Fruit fly (Drosophila melanogaster) whole organism, embryonic: ENCODE results near the gene sra.

ENCODE experiments used
- ATbp ChIP-seq: fragments of 200-800 bp; sonication (Bioruptor generic); optimal IDR thresholded peaks from 2 replicates; lab custom pipeline; 2017; ENCODE audit warnings: missing biosample characterization, mild to moderate bottlenecking, missing genetic modification characterization, missing genetic modification reagents
- Abd-B ChIP-seq: fragments of 200-800 bp; sonication (Bioruptor generic); optimal IDR thresholded peaks from 2 replicates; lab custom pipeline; 2018; ENCODE audit warnings: missing biosample characterization, mild to moderate bottlenecking, missing genetic modification characterization, moderate library complexity
- B-H1 ChIP-seq: fragments of 200-800 bp; sonication (Bioruptor generic); IDR thresholded peaks from 3 replicates; pipeline ENCODE4 v1.3.6; 2022; ENCODE audit warnings: missing biosample characterization, missing genetic modification characterization
- C15 ChIP-seq: fragments of 200-800 bp; sonication (Bioruptor generic); IDR thresholded peaks from 3 replicates; pipeline ENCODE4 v1.3.6; 2022; ENCODE audit warnings: missing biosample characterization, missing genetic modification characterization
- CG10366 ChIP-seq: fragments of 200-800 bp; sonication (Bioruptor generic); IDR thresholded peaks from 2 replicates; pipeline ENCODE4 v1.3.6; 2022; ENCODE audit warnings: missing biosample characterization, missing genetic modification characterization
- CG10959 ChIP-seq: fragments of 200-800 bp; sonication (Bioruptor generic); IDR thresholded peaks from 2 replicates; pipeline ENCODE4 v1.3.6; 2022; ENCODE audit warnings: missing biosample characterization, missing genetic modification characterization
- CG11085 ChIP-seq: fragments of 200-800 bp; sonication (Bioruptor generic); IDR thresholded peaks from 2 replicates; pipeline ENCODE4 v1.3.6; 2022; ENCODE audit warnings: missing biosample characterization, missing genetic modification characterization
- CG11093 ChIP-seq: fragments of 200-800 bp; sonication (Bioruptor generic); IDR thresholded peaks from 3 replicates; pipeline ENCODE4 v1.3.6; 2022; ENCODE audit warnings: missing biosample characterization, missing genetic modification characterization
- CG13624 ChIP-seq: fragments of 200-800 bp; sonication (Bioruptor generic); optimal IDR thresholded peaks from 2 replicates; lab custom pipeline; 2016; ENCODE audit warnings: missing biosample characterization, missing genetic modification characterization
- CG1602 ChIP-seq: fragments of 200-800 bp; sonication (Bioruptor generic); optimal IDR thresholded peaks from 3 replicates; lab custom pipeline; 2016; ENCODE audit warnings: missing biosample characterization, missing genetic modification characterization
- CG17829 ChIP-seq: fragments of 200-800 bp; optimal IDR thresholded peaks from 2 replicates; lab custom pipeline; 2019; ENCODE audit warnings: missing biosample characterization, mild to moderate bottlenecking, missing genetic modification characterization, moderate library complexity
- CG18619 ChIP-seq: fragments of 200-800 bp; sonication (Bioruptor generic); optimal IDR thresholded peaks from 3 replicates; lab custom pipeline; 2017; ENCODE audit warnings: missing biosample characterization, mild to moderate bottlenecking, missing genetic modification characterization
- CG2120 ChIP-seq: fragments of 200-800 bp; sonication (Bioruptor generic); optimal IDR thresholded peaks from 3 replicates; lab custom pipeline; 2016; ENCODE audit warnings: missing biosample characterization, missing genetic modification characterization
- CG2875 ChIP-seq: fragments of 200-800 bp; sonication (Bioruptor generic); optimal IDR thresholded peaks from 2 replicates; lab custom pipeline; 2017; ENCODE audit warnings: missing biosample characterization, mild to moderate bottlenecking, missing genetic modification characterization, missing genetic modification reagents
- CG30020 ChIP-seq: fragments of 200-800 bp; optimal IDR thresholded peaks from 2 replicates; lab custom pipeline; 2019; ENCODE audit warnings: missing biosample characterization, mild to moderate bottlenecking, missing genetic modification characterization, moderate library complexity
- CG30403 ChIP-seq: fragments of 200-800 bp; sonication (Bioruptor generic); optimal IDR thresholded peaks from 3 replicates; lab custom pipeline; 2016; ENCODE audit warnings: missing biosample characterization, missing genetic modification characterization
- CG33213 ChIP-seq: fragments of 200-800 bp; sonication (Bioruptor generic); optimal IDR thresholded peaks from 3 replicates; lab custom pipeline; 2016; ENCODE audit warnings: missing biosample characterization, missing genetic modification characterization
- CG6654 ChIP-seq: fragments of 200-800 bp; sonication (Bioruptor generic); optimal IDR thresholded peaks from 2 replicates; lab custom pipeline; 2017; ENCODE audit warnings: missing biosample characterization, mild to moderate bottlenecking, missing genetic modification characterization
- CG6791 ChIP-seq: fragments of 200-800 bp; sonication (Bioruptor generic); IDR thresholded peaks from 3 replicates; pipeline ENCODE4 v1.3.6; 2022; ENCODE audit warnings: missing biosample characterization, missing genetic modification characterization; ENCODE audit not compliant: partially characterized antibody
- Camta ChIP-seq: fragments of 200-800 bp; sonication (Bioruptor generic); optimal IDR thresholded peaks from 2 replicates; lab custom pipeline; 2016; ENCODE audit warnings: missing biosample characterization, missing genetic modification characterization
- Chrac-16 ChIP-seq: fragments of 200-800 bp; sonication (Bioruptor generic); optimal IDR thresholded peaks from 3 replicates; lab custom pipeline; 2016; ENCODE audit warnings: missing biosample characterization, missing genetic modification characterization
- Fer3 ChIP-seq: fragments of 200-800 bp; sonication (Bioruptor generic); optimal IDR thresholded peaks from 2 replicates; lab custom pipeline; 2018; ENCODE audit warnings: missing biosample characterization, mild to moderate bottlenecking, missing genetic modification characterization, moderate library complexity
- HLH54F ChIP-seq: fragments of 200-800 bp; sonication (Bioruptor generic); optimal IDR thresholded peaks from 3 replicates; lab custom pipeline; 2016; ENCODE audit warnings: missing biosample characterization, missing genetic modification characterization
- Med ChIP-seq: fragments of 200-800 bp; sonication (Bioruptor generic); peaks from one replicate; lab custom pipeline; 2016; ENCODE audit warnings: missing biosample characterization, missing genetic modification characterization, mild to moderate bottlenecking, inconsistent platforms, moderate library complexity
- Mrtf ChIP-seq: fragments of 200-800 bp; sonication (Bioruptor generic); IDR thresholded peaks from 3 replicates; pipeline ENCODE4 v1.3.6; 2022; ENCODE audit warnings: missing biosample characterization, missing genetic modification characterization
- NC2β ChIP-seq: fragments of 200-800 bp; sonication (Bioruptor generic); optimal IDR thresholded peaks from 2 replicates; lab custom pipeline; 2016; ENCODE audit warnings: missing biosample characterization, missing genetic modification characterization
- Oli ChIP-seq: fragments of 200-800 bp; sonication (Bioruptor generic); optimal IDR thresholded peaks from 2 replicates; lab custom pipeline; 2018; ENCODE audit warnings: missing biosample characterization, mild to moderate bottlenecking, missing genetic modification characterization, moderate library complexity
- Ssrp ChIP-seq: fragments of 200-800 bp; sonication (Bioruptor generic); optimal IDR thresholded peaks from 2 replicates; lab custom pipeline; 2018; ENCODE audit warnings: missing biosample characterization, mild to moderate bottlenecking, missing genetic modification characterization, moderate library complexity
- Xbp1 ChIP-seq: fragments of 200-800 bp; sonication (Bioruptor generic); optimal IDR thresholded peaks from 3 replicates; lab custom pipeline; 2016; ENCODE audit warnings: missing biosample characterization, mild to moderate bottlenecking, missing genetic modification characterization
- ab ChIP-seq: fragments of 200-800 bp; sonication (Bioruptor generic); optimal IDR thresholded peaks from 2 replicates; lab custom pipeline; 2016; ENCODE audit warnings: missing biosample characterization, missing genetic modification characterization
- al ChIP-seq: fragments of 200-800 bp; sonication (Bioruptor generic); IDR thresholded peaks from 2 replicates; pipeline ENCODE4 v1.3.6; 2022; ENCODE audit warnings: missing biosample characterization, missing genetic modification characterization
- ato ChIP-seq: fragments of 200-800 bp; sonication (Bioruptor generic); IDR thresholded peaks from 2 replicates; pipeline ENCODE4 v1.3.6; 2022; ENCODE audit warnings: missing biosample characterization, missing genetic modification characterization; ENCODE audit not compliant: partially characterized antibody
- bowl ChIP-seq: fragments of 200-800 bp; sonication (Bioruptor generic); IDR thresholded peaks from 2 replicates; pipeline ENCODE4 v1.3.6; 2022; ENCODE audit warnings: missing biosample characterization, missing genetic modification characterization
- btn ChIP-seq: fragments of 200-800 bp; sonication (Bioruptor generic); optimal IDR thresholded peaks from 2 replicates; lab custom pipeline; 2016; ENCODE audit warnings: missing biosample characterization, missing genetic modification characterization
- cad ChIP-seq: fragments of >200 bp; optimal IDR thresholded peaks from 2 replicates; lab custom pipeline; 2017; ENCODE audit warnings: missing biosample characterization, missing genetic modification characterization
- ci ChIP-seq: fragments of 200-800 bp; sonication (Bioruptor generic); IDR thresholded peaks from 3 replicates; pipeline ENCODE4 v1.3.6; 2022; ENCODE audit warnings: missing biosample characterization, missing genetic modification characterization
- ems ChIP-seq: fragments of 200-800 bp; sonication (Bioruptor generic); optimal IDR thresholded peaks from 3 replicates; lab custom pipeline; 2016; ENCODE audit warnings: missing biosample characterization, missing genetic modification characterization
- esg ChIP-seq: fragments of 200-800 bp; sonication (Bioruptor generic); conservative IDR thresholded peaks from 2 replicates; pipeline ENCODE4 v1.3.6; 2022; ENCODE audit warnings: missing biosample characterization, missing genetic modification characterization
- gsb ChIP-seq: fragments of 200-800 bp; sonication (Bioruptor generic); IDR thresholded peaks from 2 replicates; pipeline ENCODE4 v1.3.6; 2022; ENCODE audit warnings: missing biosample characterization, missing genetic modification characterization
- hbn ChIP-seq: fragments of 200-800 bp; sonication (Bioruptor generic); IDR thresholded peaks from 2 replicates; pipeline ENCODE4 v1.3.6; 2022; ENCODE audit warnings: missing biosample characterization, missing genetic modification characterization; ENCODE audit not compliant: partially characterized antibody
- hth ChIP-seq: fragments of >200 bp; optimal IDR thresholded peaks from 2 replicates; lab custom pipeline; 2017; ENCODE audit warnings: inconsistent platforms
- jigr1 ChIP-seq: fragments of 200-800 bp; sonication (Bioruptor generic); IDR thresholded peaks from 3 replicates; pipeline ENCODE4 v1.3.6; 2022; ENCODE audit warnings: missing biosample characterization, missing genetic modification characterization
- knrl ChIP-seq: fragments of 200-800 bp; sonication (Bioruptor generic); IDR thresholded peaks from 3 replicates; pipeline ENCODE4 v1.3.6; 2022; ENCODE audit warnings: missing biosample characterization, missing genetic modification characterization; ENCODE audit not compliant: partially characterized antibody
- lbe ChIP-seq: fragments of 200-800 bp; sonication (Bioruptor generic); optimal IDR thresholded peaks from 2 replicates; lab custom pipeline; 2016; ENCODE audit warnings: missing biosample characterization, mild to moderate bottlenecking, missing genetic modification characterization
- odd ChIP-seq: fragments of 200-800 bp; sonication (Bioruptor generic); optimal IDR thresholded peaks from 2 replicates; lab custom pipeline; 2017; ENCODE audit warnings: missing biosample characterization, mild to moderate bottlenecking, missing genetic modification characterization
- pho ChIP-seq: fragments of 200-800 bp; sonication (Bioruptor generic); optimal IDR thresholded peaks from 2 replicates; lab custom pipeline; 2016; ENCODE audit warnings: missing biosample characterization, missing genetic modification characterization
- ssp ChIP-seq: fragments of 200-800 bp; sonication (Bioruptor generic); IDR thresholded peaks from 2 replicates; pipeline ENCODE4 v1.3.6; 2022; ENCODE audit warnings: missing biosample characterization, missing genetic modification characterization
- stc ChIP-seq: fragments of 200-800 bp; sonication (Bioruptor generic); IDR thresholded peaks from 2 replicates; pipeline ENCODE4 v1.3.6; 2022; ENCODE audit warnings: missing biosample characterization, missing genetic modification characterization
- tx ChIP-seq: fragments of 200-800 bp; sonication (Bioruptor generic); optimal IDR thresholded peaks from 2 replicates; lab custom pipeline; 2016; ENCODE audit warnings: missing biosample characterization, missing genetic modification characterization
- unc-4 ChIP-seq: fragments of 200-800 bp; sonication (Bioruptor generic); IDR thresholded peaks from 2 replicates; pipeline ENCODE4 v1.3.6; 2022; ENCODE audit warnings: missing biosample characterization, missing genetic modification characterization; ENCODE audit not compliant: partially characterized antibody
- zfh2 ChIP-seq: fragments of 200-800 bp; sonication (Bioruptor generic); optimal IDR thresholded peaks from 2 replicates; lab custom pipeline; 2016; ENCODE audit warnings: missing biosample characterization, missing genetic modification characterization

The sra gene

DNA sequence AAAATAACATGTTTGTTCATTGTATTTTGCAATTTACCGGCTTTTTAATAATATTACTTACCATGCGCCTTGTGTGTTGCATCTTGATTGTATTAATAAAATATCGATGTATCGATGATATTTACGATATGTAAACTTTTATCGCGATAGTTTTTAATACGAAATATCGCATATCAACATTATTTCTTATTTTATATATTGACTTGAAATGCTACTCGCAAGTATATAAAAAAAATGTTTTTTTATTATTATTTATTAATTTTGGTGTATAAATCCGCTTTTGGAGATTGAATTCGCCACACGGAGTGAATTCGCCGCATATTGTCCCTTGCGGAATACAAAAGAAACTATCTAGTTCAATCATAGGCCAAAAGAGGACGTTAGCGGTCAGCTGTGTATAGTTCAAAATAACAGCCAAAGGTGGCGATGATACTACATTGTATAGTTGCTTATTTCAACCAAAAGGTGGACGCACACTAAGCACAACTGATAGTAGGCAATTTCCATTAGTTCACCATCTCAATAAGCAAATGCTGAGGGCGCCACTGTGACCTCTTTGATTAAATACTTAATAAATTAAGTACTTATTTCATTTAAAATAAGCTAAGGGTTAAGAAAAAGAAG lies 18.5 kb downstream of the sra start, which contains the start of gene mtSSB (continued):
- peak; percentile 53 for TF ChIP-seq CG6654 (GFP tag; lab: Kevin White, UChicago)
- peak; percentile 91 for TF ChIP-seq CG17829 (tag; lab: Kevin White, UChicago)
- peak; percentile 61 for TF ChIP-seq ATbp (GFP tag; lab: Kevin White, UChicago)
- peak; percentile 77 for TF ChIP-seq tx (GFP tag; lab: Kevin White, UChicago)
- TF ChIP-seq cad (GFP tag; lab: Kevin White, UChicago): no peak
- peak; percentile 87 for TF ChIP-seq CG10366 (GFP tag; lab: Robert Waterston, UW)
- TF ChIP-seq Chrac-16: peak; percentile 95
- peak; percentile 90 for TF ChIP-seq CG1602
- TF ChIP-seq Camta (GFP tag; lab: Kevin White, UChicago): peak; percentile 87
- TF ChIP-seq Med: peak; percentile 98
- TF ChIP-seq jigr1 (GFP tag; lab: Robert Waterston, UW): peak; percentile 46; the same call in 1 of the 3 replicates
- peak; percentile 82 for TF ChIP-seq gsb (GFP tag; lab: Robert Waterston, UW)
- TF ChIP-seq C15: no peak
- TF ChIP-seq btn (GFP tag; lab: Kevin White, UChicago): peak; percentile 85
- TF ChIP-seq lbe (GFP tag; lab: Kevin White, UChicago): peak; percentile 88
- TF ChIP-seq CG11093 (GFP tag; lab: Robert Waterston, UW): peak; percentile 81; the same call in 2 of the 3 replicates
- TF ChIP-seq ci (GFP tag; lab: Robert Waterston, UW): peak; percentile 97
- TF ChIP-seq Fer3: peak; percentile 85
- TF ChIP-seq hth: no peak
- peak; percentile 84 for TF ChIP-seq ssp (GFP tag; lab: Robert Waterston, UW)
- peak; percentile 49 for TF ChIP-seq Ssrp (tag; lab: Kevin White, UChicago)
- TF ChIP-seq CG2875 (GFP tag; lab: Kevin White, UChicago): peak; percentile 89
- peak; percentile 95 for TF ChIP-seq Xbp1 (GFP tag; lab: Kevin White, UChicago)
- peak; percentile 71 for TF ChIP-seq HLH54F (GFP tag; lab: Kevin White, UChicago)
- TF ChIP-seq esg (GFP tag; lab: Robert Waterston, UW): peak; percentile 66
- peak; percentile 89 for TF ChIP-seq CG30403 (GFP tag; lab: Kevin White, UChicago)
- peak; percentile 86 for TF ChIP-seq CG11085 (GFP tag; lab: Robert Waterston, UW)
- peak; percentile 96 for TF ChIP-seq ato (GFP tag; lab: Robert Waterston, UW)
- peak; percentile 85 for TF ChIP-seq CG2120
- TF ChIP-seq zfh2 (GFP tag; lab: Kevin White, UChicago): peak; percentile 55
- peak; percentile 72 for TF ChIP-seq Oli
- peak; percentile 92 for TF ChIP-seq NC2β (GFP tag; lab: Kevin White, UChicago)
- TF ChIP-seq hbn (GFP tag; lab: Robert Waterston, UW): peak; percentile 100
- peak; percentile 75 for TF ChIP-seq CG18619 (GFP tag; lab: Kevin White, UChicago)
- TF ChIP-seq Mrtf: peak; percentile 92
- TF ChIP-seq CG30020: peak; percentile 49
- TF ChIP-seq al: peak; percentile 64
- TF ChIP-seq CG33213 (GFP tag; lab: Kevin White, UChicago): peak; percentile 94
- TF ChIP-seq odd (GFP tag; lab: Kevin White, UChicago): no peak
- TF ChIP-seq knrl (GFP tag; lab: Robert Waterston, UW): peak; percentile 99
- peak; percentile 74 for TF ChIP-seq CG13624 (GFP tag; lab: Kevin White, UChicago)
- peak; percentile 93 for TF ChIP-seq CG10959 (GFP tag; lab: Robert Waterston, UW)
- TF ChIP-seq bowl: peak; percentile 75
- peak; percentile 76 for TF ChIP-seq stc (GFP tag; lab: Robert Waterston, UW)
- TF ChIP-seq B-H1: peak; percentile 85
- TF ChIP-seq CG6791 (GFP tag; lab: Robert Waterston, UW): peak; percentile 98
- TF ChIP-seq ems: peak; percentile 65
- peak; percentile 99 for TF ChIP-seq unc-4 (GFP tag; lab: Robert Waterston, UW)
- TF ChIP-seq ab (GFP tag; lab: Kevin White, UChicago): peak; percentile 41
- peak; percentile 63 for TF ChIP-seq pho (GFP tag; lab: Kevin White, UChicago)
- peak; percentile 46 for TF ChIP-seq Abd-B (GFP tag; lab: Kevin White, UChicago)
